Fruit fly (Drosophila melanogaster): ENCODE data around the gene CG31510.

The CG31510 gene

dm6 chr3R:25127231-25127689 is 4.5 kb upstream of the CG31510 start, which contains the start of the genes Mocs2A, Mocs2B and Clbn (continued):
- TF ChIP-seq CG30020 (tag; optimal IDR thresholded peaks at IDR 0.05) (peak; percentile 80), CG9215 (GFP tag; IDR thresholded peaks at IDR 0.05) (no peak), HLH4C (GFP tag; IDR thresholded peaks at IDR 0.05; ENCODE audit: partially characterized antibody) (peak; percentile 77), lbe (GFP tag; optimal IDR thresholded peaks at IDR 0.05) (peak; percentile 12), mirr (GFP tag; optimal IDR thresholded peaks at IDR 0.05) (no peak), CG12659 (GFP tag; optimal IDR thresholded peaks at IDR 0.05) (peak; percentile 30), sens-2 (GFP tag; IDR thresholded peaks at IDR 0.05) (no peak), CG30431 (GFP tag; optimal IDR thresholded peaks at IDR 0.05) (no peak), CG11093 (GFP tag; IDR thresholded peaks at IDR 0.05) (no peak), rib (GFP tag; IDR thresholded peaks at IDR 0.05) (no peak), Optix (GFP tag; IDR thresholded peaks at IDR 0.05) (no peak), lola (GFP tag; optimal IDR thresholded peaks at IDR 0.05) (no peak), CG17912 (GFP tag; optimal IDR thresholded peaks at IDR 0.05) (no peak), Hand (GFP tag; optimal IDR thresholded peaks at IDR 0.05) (no peak), CG12104 (GFP tag; optimal IDR thresholded peaks at IDR 0.05) (no peak), ranshi (GFP tag; IDR thresholded peaks at IDR 0.05) (no peak), HLHmδ (GFP tag; optimal IDR thresholded peaks at IDR 0.05) (no peak), CG2889 (GFP tag; IDR thresholded peaks at IDR 0.05) (no peak), CG13287 (GFP tag; IDR thresholded peaks at IDR 0.05; ENCODE audit: partially characterized antibody) (peak; percentile 90), CG3847 (GFP tag; IDR thresholded peaks at IDR 0.05) (no peak; the same call in 1 of the 2 replicates), gt (GFP tag; IDR thresholded peaks at IDR 0.05) (no peak), sna (GFP tag; IDR thresholded peaks at IDR 0.05; ENCODE audit: partially characterized antibody) (peak; percentile 81), YL-1 (GFP tag; optimal IDR thresholded peaks at IDR 0.05) (peak; percentile 49), Rx (GFP tag; IDR thresholded peaks at IDR 0.05) (no peak), CG17612 (GFP tag; IDR thresholded peaks at IDR 0.05) (no peak), CG31365 (tag; optimal IDR thresholded peaks at IDR 0.05) (no peak), CG4404 (GFP tag; IDR thresholded peaks at IDR 0.05) (no peak), CG11398 (GFP tag; optimal IDR thresholded peaks at IDR 0.05) (no peak), CG17359 (tag; optimal IDR thresholded peaks at IDR 0.05) (no peak), chinmo (GFP tag; IDR thresholded peaks at IDR 0.05; ENCODE audit: partially characterized antibody) (peak; percentile 75; the same call in 1 of the 4 replicates), CG6689 (GFP tag; IDR thresholded peaks at IDR 0.05) (no peak), wdn (GFP tag; IDR thresholded peaks at IDR 0.05) (no peak), btn (GFP tag; optimal IDR thresholded peaks at IDR 0.05) (no peak), HLH3B (GFP tag; IDR thresholded peaks at IDR 0.05) (no peak), CG1602 (GFP tag; optimal IDR thresholded peaks at IDR 0.05) (no peak), slp2 (GFP tag; optimal IDR thresholded peaks at IDR 0.05) (no peak), Ptx1 (GFP tag; IDR thresholded peaks at IDR 0.05) (no peak), CG12219 (GFP tag; optimal IDR thresholded peaks at IDR 0.05) (no peak), CG17385 (GFP tag; optimal IDR thresholded peaks at IDR 0.05) (no peak), hbn (GFP tag; IDR thresholded peaks at IDR 0.05; ENCODE audit: partially characterized antibody) (peak; percentile 81), CG6654 (GFP tag; optimal IDR thresholded peaks at IDR 0.05) (no peak), CG32767 (GFP tag; IDR thresholded peaks at IDR 0.05) (no peak), exex (tag; optimal IDR thresholded peaks at IDR 0.05) (no peak), CG8281 (tag; optimal IDR thresholded peaks at IDR 0.05) (no peak), CG6175 (GFP tag; IDR thresholded peaks at IDR 0.05) (no peak), crp (GFP tag; optimal IDR thresholded peaks at IDR 0.05) (peak in 1 of 2 experiments; percentile 77), CG16815 (GFP tag; optimal IDR thresholded peaks at IDR 0.05) (no peak), CG8290 (GFP tag; optimal IDR thresholded peaks at IDR 0.05) (no peak), CG8290 (tag; optimal IDR thresholded peaks at IDR 0.05) (no peak), al (GFP tag; IDR thresholded peaks at IDR 0.05) (no peak), ssp (GFP tag; IDR thresholded peaks at IDR 0.05) (no peak), CG3281 (GFP tag; optimal IDR thresholded peaks at IDR 0.05) (no peak)
